Worm (Caenorhabditis elegans) whole organism, young adult: ENCODE data around the gene sprp-4.

Experiments used
- B0261.1 ChIP-seq: sonication (generic microtip); optimal IDR thresholded peaks from 2 replicates; lab custom pipeline; 2016; ENCODE audit warnings: mild to moderate bottlenecking, missing genetic modification characterization, moderate library complexity, missing compliant biosample characterization
- C17E4.6 ChIP-seq: fragments of 200-800 bp; sonication (Bioruptor generic); IDR thresholded peaks from 2 replicates; pipeline ENCODE4 v1.3.6; 2022; ENCODE audit warnings: missing genetic modification reagents, missing genetic modification characterization, missing compliant biosample characterization
- D2030.7 ChIP-seq: fragments of 200-800 bp; sonication (Bioruptor generic); IDR thresholded peaks from 2 replicates; pipeline ENCODE4 v1.3.6; 2022; ENCODE audit warnings: missing genetic modification reagents, missing genetic modification characterization, missing compliant biosample characterization
- F10E7.11 ChIP-seq: sonication (generic microtip); optimal IDR thresholded peaks from 2 replicates; lab custom pipeline; 2017; ENCODE audit warnings: mild to moderate bottlenecking, missing genetic modification characterization, moderate library complexity, missing compliant biosample characterization
- F22D6.2 ChIP-seq: sonication (generic microtip); optimal IDR thresholded peaks from 2 replicates; lab custom pipeline; 2016; ENCODE audit warnings: mild to moderate bottlenecking, missing genetic modification characterization, missing compliant biosample characterization
- F33H1.4 ChIP-seq: fragments of 200-800 bp; sonication (Bioruptor generic); IDR thresholded peaks from 2 replicates; pipeline ENCODE4 v1.3.6; 2022; ENCODE audit warnings: missing genetic modification reagents, missing genetic modification characterization, missing compliant biosample characterization
- F39B2.1 ChIP-seq: fragments of 200-800 bp; sonication (Bioruptor generic); IDR thresholded peaks from 2 replicates; pipeline ENCODE4 v1.3.6; 2022; ENCODE audit warnings: missing genetic modification reagents, missing genetic modification characterization, missing compliant biosample characterization
- F57C9.4 ChIP-seq: sonication (generic microtip); optimal IDR thresholded peaks from 2 replicates; lab custom pipeline; 2017; ENCODE audit warnings: mild to moderate bottlenecking, missing genetic modification characterization, missing compliant biosample characterization
- Y53F4B.3 ChIP-seq: fragments of 200-800 bp; sonication (Bioruptor generic); IDR thresholded peaks from 2 replicates; pipeline ENCODE4 v1.3.6; 2022; ENCODE audit warnings: missing genetic modification reagents, missing genetic modification characterization, missing compliant biosample characterization
- Y56A3A.18 ChIP-seq: fragments of 200-800 bp; sonication (Bioruptor generic); IDR thresholded peaks from 2 replicates; pipeline ENCODE4 v1.3.6; 2022; ENCODE audit warnings: missing genetic modification reagents, missing genetic modification characterization, missing compliant biosample characterization
- ZK185.1 ChIP-seq: sonication (generic microtip); optimal IDR thresholded peaks from 2 replicates; lab custom pipeline; 2016; ENCODE audit warnings: mild to moderate bottlenecking, missing genetic modification characterization, missing compliant biosample characterization; ENCODE audit not compliant: poor library complexity, severe bottlenecking
- akir-1 ChIP-seq: fragments of 200-800 bp; sonication (Bioruptor generic); optimal IDR thresholded peaks from 2 replicates; lab custom pipeline; 2018; ENCODE audit warnings: mild to moderate bottlenecking, missing genetic modification characterization, moderate library complexity, missing compliant biosample characterization
- aptf-3 ChIP-seq: fragments of 200-800 bp; sonication (Bioruptor generic); IDR thresholded peaks from 2 replicates; pipeline ENCODE4 v1.3.6; 2022; ENCODE audit warnings: missing genetic modification characterization, missing compliant biosample characterization
- attf-6 ChIP-seq: fragments of 200-800 bp; sonication (Bioruptor generic); IDR thresholded peaks from 2 replicates; pipeline ENCODE4 v1.3.6; 2022; ENCODE audit warnings: missing genetic modification reagents, missing genetic modification characterization, missing compliant biosample characterization
- cebp-1 ChIP-seq, 2 experiments: fragments of 200-800 bp in 1 of 2; sonication (Bioruptor generic) in 1 of 2; sonication (generic microtip) in 1 of 2; IDR thresholded peaks in 1 of 2; optimal IDR thresholded peaks in 1 of 2; 2 replicates each; pipeline versions ENCODE4 v1.3.6 to Lab custom; 2017 to 2022; ENCODE audit warnings: missing compliant biosample characterization in 2 of 2, missing genetic modification characterization in 2 of 2, mild to moderate bottlenecking in 1 of 2, missing genetic modification reagents in 1 of 2, moderate library complexity in 1 of 2
- ceh-58 ChIP-seq: fragments of 200-800 bp; sonication (Bioruptor generic); IDR thresholded peaks from 2 replicates; pipeline ENCODE4 v1.3.6; 2022; ENCODE audit warnings: missing genetic modification characterization, missing compliant biosample characterization
- chd-7 ChIP-seq: sonication (generic microtip); optimal IDR thresholded peaks from 2 replicates; lab custom pipeline; 2016; ENCODE audit warnings: mild to moderate bottlenecking, missing genetic modification characterization, moderate library complexity, missing compliant biosample characterization
- dox-1 ChIP-seq: fragments of 200-800 bp; sonication (Bioruptor generic); IDR thresholded peaks from 2 replicates; pipeline ENCODE4 v1.3.6; 2022; ENCODE audit warnings: missing genetic modification reagents, missing genetic modification characterization, missing compliant biosample characterization
- dpff-1 ChIP-seq: sonication (generic microtip); optimal IDR thresholded peaks from 2 replicates; lab custom pipeline; 2017; ENCODE audit warnings: mild to moderate bottlenecking, missing genetic modification characterization, missing compliant biosample characterization
- efl-1 ChIP-seq: fragments of 150-350 bp; optimal IDR thresholded peaks from 2 replicates; lab custom pipeline; 2014; ENCODE audit warnings: missing biosample characterization, missing genetic modification reagents, missing genetic modification characterization
- egrh-3 ChIP-seq: fragments of 200-800 bp; sonication (Bioruptor generic); IDR thresholded peaks from 2 replicates; pipeline ENCODE4 v1.3.6; 2022; ENCODE audit warnings: missing genetic modification reagents, missing genetic modification characterization, missing compliant biosample characterization
- ets-4 ChIP-seq: fragments of 200-800 bp; sonication (Bioruptor generic); optimal IDR thresholded peaks from 2 replicates; lab custom pipeline; 2018; ENCODE audit warnings: mild to moderate bottlenecking, missing genetic modification characterization, missing compliant biosample characterization
- hmg-1.2 ChIP-seq: fragments of 200-800 bp; sonication (Bioruptor generic); IDR thresholded peaks from 2 replicates; pipeline ENCODE4 v1.3.6; 2022; ENCODE audit warnings: missing genetic modification reagents, missing genetic modification characterization, missing compliant biosample characterization
- hsf-1 ChIP-seq: fragments of 200-800 bp; sonication (Bioruptor generic); IDR thresholded peaks from 2 replicates; pipeline ENCODE4 v1.3.6; 2022; ENCODE audit warnings: missing genetic modification reagents, missing genetic modification characterization, missing compliant biosample characterization
- let-607 ChIP-seq, 2 experiments: fragments of 200-800 bp in 1 of 2; sonication (Bioruptor generic) in 1 of 2; sonication (generic microtip) in 1 of 2; optimal IDR thresholded peaks; 2 replicates each; lab custom pipeline; 2016 to 2018; ENCODE audit warnings: mild to moderate bottlenecking in 2 of 2, missing compliant biosample characterization in 2 of 2, missing genetic modification characterization in 2 of 2, moderate library complexity in 2 of 2, missing genotype in 1 of 2
- lin-40 ChIP-seq: sonication (generic microtip); optimal IDR thresholded peaks from 2 replicates; lab custom pipeline; 2016; ENCODE audit warnings: missing genetic modification characterization, mild to moderate bottlenecking, missing compliant biosample characterization, missing genotype, missing genetic modification reagents
- lin-54 ChIP-seq: fragments of 200-800 bp; sonication (Bioruptor generic); optimal IDR thresholded peaks from 2 replicates; lab custom pipeline; 2018; ENCODE audit warnings: mild to moderate bottlenecking, missing genetic modification characterization, missing compliant biosample characterization
- lsl-1 ChIP-seq: fragments of 200-800 bp; sonication (Bioruptor generic); optimal IDR thresholded peaks from 2 replicates; lab custom pipeline; 2018; ENCODE audit warnings: mild to moderate bottlenecking, missing genetic modification characterization, moderate library complexity, missing compliant biosample characterization
- madf-10 ChIP-seq: sonication (generic microtip); optimal IDR thresholded peaks from 2 replicates; lab custom pipeline; 2016; ENCODE audit warnings: mild to moderate bottlenecking, missing genetic modification characterization, missing compliant biosample characterization
- madf-6 ChIP-seq: fragments of 200-800 bp; sonication (Bioruptor generic); IDR thresholded peaks from 2 replicates; pipeline ENCODE4 v1.3.6; 2022; ENCODE audit warnings: missing genetic modification reagents, missing genetic modification characterization, missing compliant biosample characterization
- nfya-1 ChIP-seq: sonication (generic microtip); optimal IDR thresholded peaks from 2 replicates; lab custom pipeline; 2017; ENCODE audit warnings: antibody characterized with exemption, missing compliant biosample characterization, missing genetic modification characterization, borderline replicate concordance; ENCODE audit not compliant: insufficient read depth
- snpc-1.1 ChIP-seq: sonication (generic microtip); optimal IDR thresholded peaks from 2 replicates; lab custom pipeline; 2017; ENCODE audit warnings: missing genetic modification characterization, mild to moderate bottlenecking, missing compliant biosample characterization, antibody characterized with exemption, moderate library complexity, missing genotype, missing genetic modification reagents; ENCODE audit not compliant: insufficient read depth
- tbp1 ChIP-seq: fragments of 200-800 bp; sonication (Bioruptor generic); optimal IDR thresholded peaks from 2 replicates; lab custom pipeline; 2018; ENCODE audit warnings: mild to moderate bottlenecking, missing genetic modification characterization, missing compliant biosample characterization
- tbx-9 ChIP-seq: sonication (generic microtip); optimal IDR thresholded peaks from 2 replicates; lab custom pipeline; 2016; ENCODE audit warnings: borderline replicate concordance, missing genetic modification characterization, inconsistent platforms, missing compliant biosample characterization
- xnd-1 ChIP-seq: sonication (generic microtip); optimal IDR thresholded peaks from 2 replicates; lab custom pipeline; 2016; ENCODE audit warnings: missing genotype, missing genetic modification reagents, missing genetic modification characterization, missing compliant biosample characterization

sprp-4 gene

DNA sequence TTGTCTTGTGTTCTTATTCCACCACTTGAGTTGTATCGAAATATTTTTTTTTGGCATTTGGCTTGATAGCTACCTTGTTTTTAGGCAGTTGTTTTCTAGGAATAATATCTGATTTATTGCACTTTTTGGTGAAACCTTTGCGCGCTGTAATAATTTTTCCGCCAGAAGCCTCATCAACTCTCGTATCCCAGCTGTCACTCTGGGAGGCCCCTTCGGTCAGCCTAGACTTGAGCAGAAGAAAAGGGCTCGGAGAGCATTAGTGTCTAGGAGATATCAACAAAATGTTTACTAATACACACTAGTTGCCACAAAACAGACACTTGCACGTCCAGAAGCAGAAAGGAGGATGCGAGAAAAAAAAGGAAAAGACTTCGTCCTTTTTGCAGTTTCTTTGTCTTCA is 35.4 kb upstream of the sprp-4 start:
- TF ChIP-seq ets-4 (GFP tag; lab: Kevin White, UChicago), result no peak
- no peak for TF ChIP-seq F22D6.2
- no peak for TF ChIP-seq ceh-58
- no peak for TF ChIP-seq D2030.7
- TF ChIP-seq C17E4.6 (GFP tag; lab: Robert Waterston, UW), result no peak
- TF ChIP-seq efl-1 (GFP tag; lab: Kevin White, UChicago), result no peak
- TF ChIP-seq F57C9.4 (tag; lab: Kevin White, UChicago), result no peak
- no peak for TF ChIP-seq lin-40 (tag; lab: Kevin White, UChicago)
- no peak for TF ChIP-seq nfya-1
- TF ChIP-seq cebp-1 (GFP tag; IDR thresholded peaks at IDR 0.05; lab: Robert Waterston, UW), result no peak
- TF ChIP-seq cebp-1 (tag; optimal IDR thresholded peaks at IDR 0.05; lab: Kevin White, UChicago), result no peak
- TF ChIP-seq attf-6 (GFP tag; lab: Robert Waterston, UW), result no peak
- TF ChIP-seq xnd-1 (tag; lab: Kevin White, UChicago), result no peak
- TF ChIP-seq F39B2.1, result no peak
- TF ChIP-seq hmg-1.2 (GFP tag; lab: Robert Waterston, UW), result no peak
- no peak for TF ChIP-seq hsf-1 (GFP tag; lab: Robert Waterston, UW)

DNA sequence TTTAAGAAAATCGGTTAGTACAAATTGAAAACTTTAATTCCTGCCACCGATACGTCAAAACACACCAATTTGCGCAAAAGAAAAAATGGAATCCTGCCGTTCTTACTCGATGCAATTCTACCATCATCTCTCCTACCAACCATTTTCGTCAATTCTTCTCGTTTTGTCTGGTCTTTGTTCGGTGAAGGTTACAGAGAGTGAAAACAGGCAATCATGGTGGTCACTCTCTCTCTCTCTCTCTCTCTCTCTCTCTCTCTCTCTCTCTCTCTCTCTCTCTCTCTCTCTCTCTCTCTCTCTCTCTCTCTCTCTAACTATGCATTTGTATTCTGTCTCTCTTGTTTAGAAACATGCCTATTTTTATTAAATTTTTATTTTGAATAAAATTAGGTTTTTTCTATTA is 28.7 kb upstream of the sprp-4 start:
- TF ChIP-seq egrh-3 (GFP tag; lab: Robert Waterston, UW), result peak; percentile 35; the same call in 1 of the 2 replicates
- no peak for TF ChIP-seq chd-7 (tag; lab: Kevin White, UChicago)
- TF ChIP-seq, all 124 proteins: peak for 1

DNA sequence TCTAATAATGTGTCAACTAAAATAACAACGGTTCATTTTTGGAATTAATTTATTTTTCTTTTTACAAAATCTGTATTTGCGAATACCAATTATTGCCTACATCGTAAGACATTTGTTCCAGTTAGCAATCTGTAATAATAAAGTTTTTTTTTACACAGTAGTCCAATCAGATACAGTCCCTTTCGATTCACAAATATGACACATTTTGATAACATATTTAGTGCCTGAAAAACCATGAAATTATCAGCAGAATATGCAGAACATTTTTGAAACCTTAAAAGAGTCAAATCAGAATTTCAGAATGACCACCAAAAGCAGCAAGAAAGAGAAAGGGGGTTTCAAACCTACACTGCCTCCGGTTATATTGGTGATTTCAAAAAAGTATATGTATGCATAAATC is 25.9 kb upstream of the sprp-4 start, which contains the start of gene C06E2.2:
TSS of gene C06E2.2 (plus strand) at position 301 of the 400 bp plus-strand sequence.
- no peak for TF ChIP-seq Y53F4B.3
- no peak for TF ChIP-seq ets-4 (GFP tag; lab: Kevin White, UChicago)
- no peak for TF ChIP-seq B0261.1
- no peak for TF ChIP-seq efl-1 (GFP tag; lab: Kevin White, UChicago)
- no peak for TF ChIP-seq F10E7.11
- no peak for TF ChIP-seq snpc-1.1 (tag; lab: Kevin White, UChicago)
- no peak for TF ChIP-seq madf-10 (tag; lab: Kevin White, UChicago)
- TF ChIP-seq ZK185.1 (tag; lab: Kevin White, UChicago), result no peak
- TF ChIP-seq D2030.7, result no peak

ce11 chrX:8878709-8879108 is 25.3 kb upstream of the sprp-4 start:
- TF ChIP-seq Y56A3A.18 (no peak), lin-40 (tag; lab: Kevin White, UChicago) (no peak), dpff-1 (tag; lab: Kevin White, UChicago) (no peak), let-607 (tag; optimal IDR thresholded peaks at IDR 0.05; lab: Kevin White, UChicago) (no peak), aptf-3 (no peak), B0261.1 (no peak), lsl-1 (GFP tag; lab: Kevin White, UChicago) (no peak), C17E4.6 (GFP tag; lab: Robert Waterston, UW) (no peak), F33H1.4 (GFP tag; lab: Robert Waterston, UW) (no peak), tbx-9 (tag; lab: Kevin White, UChicago) (no peak), madf-6 (no peak), tbp1 (GFP tag; lab: Kevin White, UChicago) (no peak), dox-1 (no peak), akir-1 (GFP tag; lab: Kevin White, UChicago) (no peak), lin-54 (GFP tag; lab: Kevin White, UChicago) (no peak)
